Fruit fly (Drosophila melanogaster) whole organism, embryonic: ENCODE results near the gene msd1.

Experiments
- Ada2b ChIP-seq: fragments of 200-800 bp; sonication (Bioruptor generic); IDR thresholded peaks from 2 replicates; pipeline ENCODE4 v1.3.6; 2022; ENCODE audit warnings: missing biosample characterization, missing genetic modification characterization
- CG10959 ChIP-seq: fragments of 200-800 bp; sonication (Bioruptor generic); IDR thresholded peaks from 2 replicates; pipeline ENCODE4 v1.3.6; 2022; ENCODE audit warnings: missing biosample characterization, missing genetic modification characterization
- CG11560 ChIP-seq: fragments of 200-800 bp; sonication (Bioruptor generic); IDR thresholded peaks from 3 replicates; pipeline ENCODE4 v1.3.6; 2022; ENCODE audit warnings: missing biosample characterization, missing genetic modification characterization
- CG12219 ChIP-seq: fragments of 200-800 bp; sonication (Bioruptor generic); optimal IDR thresholded peaks from 3 replicates; lab custom pipeline; 2018; ENCODE audit warnings: missing biosample characterization, mild to moderate bottlenecking, missing genetic modification characterization
- CG12391 ChIP-seq: fragments of 200-800 bp; sonication (Bioruptor generic); optimal IDR thresholded peaks from 3 replicates; lab custom pipeline; 2018; ENCODE audit warnings: missing biosample characterization, mild to moderate bottlenecking, missing genetic modification characterization, moderate library complexity
- CG14014 ChIP-seq: fragments of 200-800 bp; sonication (Bioruptor generic); IDR thresholded peaks from 2 replicates; pipeline ENCODE4 v1.3.6; 2022; ENCODE audit warnings: missing biosample characterization, missing genetic modification characterization
- CG14710 ChIP-seq: fragments of 200-800 bp; sonication (Bioruptor generic); optimal IDR thresholded peaks from 3 replicates; lab custom pipeline; 2019; ENCODE audit warnings: missing biosample characterization, mild to moderate bottlenecking, missing genetic modification characterization, moderate library complexity
- CG14860 ChIP-seq: fragments of 200-800 bp; sonication (Bioruptor generic); IDR thresholded peaks from 3 replicates; pipeline ENCODE4 v1.3.6; 2022; ENCODE audit warnings: missing biosample characterization, missing genetic modification characterization; ENCODE audit not compliant: partially characterized antibody
- CG15011 ChIP-seq: fragments of 200-800 bp; sonication (Bioruptor generic); optimal IDR thresholded peaks from 3 replicates; lab custom pipeline; 2018; ENCODE audit warnings: missing biosample characterization, mild to moderate bottlenecking, missing genetic modification characterization
- CG1647 ChIP-seq: fragments of 200-800 bp; sonication (Bioruptor generic); optimal IDR thresholded peaks from 3 replicates; lab custom pipeline; 2016; ENCODE audit warnings: missing biosample characterization, missing genetic modification characterization
- CG17612 ChIP-seq: fragments of 200-800 bp; sonication (Bioruptor generic); IDR thresholded peaks from 2 replicates; pipeline ENCODE4 v1.3.6; 2022; ENCODE audit warnings: missing biosample characterization, missing genetic modification characterization
- CG18476 ChIP-seq: fragments of 200-800 bp; sonication (Bioruptor generic); optimal IDR thresholded peaks from 2 replicates; lab custom pipeline; 2016; ENCODE audit warnings: missing biosample characterization, mild to moderate bottlenecking, missing genetic modification characterization
- CG18599 ChIP-seq: fragments of 200-800 bp; sonication (Bioruptor generic); optimal IDR thresholded peaks from 3 replicates; lab custom pipeline; 2017; ENCODE audit warnings: missing biosample characterization, missing genetic modification characterization, mild to moderate bottlenecking, moderate library complexity, missing genetic modification reagents
- CG31365 ChIP-seq: fragments of 200-800 bp; sonication (Bioruptor generic); optimal IDR thresholded peaks from 2 replicates; lab custom pipeline; 2018; ENCODE audit warnings: missing biosample characterization, mild to moderate bottlenecking, missing genetic modification characterization
- CG32772 ChIP-seq: fragments of 200-800 bp; sonication (Bioruptor generic); IDR thresholded peaks from 2 replicates; pipeline ENCODE4 v1.3.6; 2022; ENCODE audit warnings: missing biosample characterization, missing genetic modification characterization
- CG3281 ChIP-seq: fragments of 200-800 bp; sonication (Bioruptor generic); optimal IDR thresholded peaks from 3 replicates; lab custom pipeline; 2017; ENCODE audit warnings: missing biosample characterization, mild to moderate bottlenecking, missing genetic modification characterization
- CG34422 ChIP-seq: fragments of 200-800 bp; sonication (Bioruptor generic); IDR thresholded peaks from 3 replicates; pipeline ENCODE4 v1.3.6; 2022; ENCODE audit warnings: missing biosample characterization, missing genetic modification characterization
- CG3726 ChIP-seq: fragments of 200-800 bp; sonication (Bioruptor generic); IDR thresholded peaks from 3 replicates; pipeline ENCODE4, ENCODE4 v1.3.6; 2022; ENCODE audit warnings: missing biosample characterization, missing genetic modification characterization
- CG3838 ChIP-seq: fragments of 200-800 bp; sonication (Bioruptor generic); optimal IDR thresholded peaks from 3 replicates; lab custom pipeline; 2016; ENCODE audit warnings: missing biosample characterization, missing genetic modification characterization
- CG43689 ChIP-seq: fragments of 200-800 bp; sonication (Bioruptor generic); IDR thresholded peaks from 2 replicates; pipeline ENCODE4 v1.3.6; 2022; ENCODE audit warnings: missing biosample characterization, missing genetic modification characterization
- CG6689 ChIP-seq: fragments of 200-800 bp; sonication (Bioruptor generic); IDR thresholded peaks from 2 replicates; pipeline ENCODE4 v1.3.6; 2022; ENCODE audit warnings: missing biosample characterization, missing genetic modification characterization
- CG8290 ChIP-seq, 3 experiments: fragments of 200-800 bp; sonication (Bioruptor generic); optimal IDR thresholded peaks; 2 replicates each; lab custom pipeline; 2016 to 2019; ENCODE audit warnings: missing biosample characterization in 3 of 3, missing genetic modification characterization in 3 of 3, mild to moderate bottlenecking in 2 of 3, moderate library complexity in 1 of 3
- CG9437 ChIP-seq: fragments of 200-800 bp; sonication (Bioruptor generic); optimal IDR thresholded peaks from 2 replicates; lab custom pipeline; 2018; ENCODE audit warnings: missing biosample characterization, mild to moderate bottlenecking, missing genetic modification characterization
- D19A ChIP-seq: fragments of 200-800 bp; optimal IDR thresholded peaks from 3 replicates; lab custom pipeline; 2019; ENCODE audit warnings: missing biosample characterization, mild to moderate bottlenecking, missing genetic modification characterization, moderate library complexity
- D19B ChIP-seq: fragments of 200-800 bp; sonication (Bioruptor generic); optimal IDR thresholded peaks from 2 replicates; lab custom pipeline; 2017; ENCODE audit warnings: missing biosample characterization, mild to moderate bottlenecking, missing genetic modification characterization
- ERR ChIP-seq: fragments of 200-800 bp; sonication (Bioruptor generic); optimal IDR thresholded peaks from 2 replicates; lab custom pipeline; 2016; ENCODE audit warnings: missing biosample characterization, missing genetic modification characterization
- Mes4 ChIP-seq: fragments of 200-800 bp; sonication (Bioruptor generic); optimal IDR thresholded peaks from 2 replicates; lab custom pipeline; 2016; ENCODE audit warnings: missing biosample characterization, missing genetic modification characterization
- Ptx1 ChIP-seq: fragments of 200-800 bp; sonication (Bioruptor generic); IDR thresholded peaks from 2 replicates; pipeline ENCODE4 v1.3.6; 2022; ENCODE audit warnings: missing biosample characterization, missing genetic modification characterization
- Stat92E ChIP-seq, 3 experiments: fragments of >200 bp in 2 of 3; fragments of 200-800 bp in 1 of 3; sonication (Bioruptor generic) in 1 of 3; optimal IDR thresholded peaks; 2 replicates each; lab custom pipeline; 2017 to 2019; ENCODE audit warnings: missing biosample characterization in 3 of 3, missing genetic modification characterization in 3 of 3, mild to moderate bottlenecking in 1 of 3, moderate library complexity in 1 of 3
- Trl ChIP-seq, 3 experiments: fragments of >200 bp in 2 of 3; fragments of 200-800 bp in 1 of 3; sonication (Bioruptor generic) in 1 of 3; optimal IDR thresholded peaks; 2 replicates in 1 of 3; 3 replicates in 2 of 3; lab custom pipeline; 2016 to 2017; ENCODE audit warnings: missing biosample characterization in 1 of 3, missing genetic modification characterization in 1 of 3
- Xbp1 ChIP-seq: fragments of 200-800 bp; sonication (Bioruptor generic); optimal IDR thresholded peaks from 3 replicates; lab custom pipeline; 2016; ENCODE audit warnings: missing biosample characterization, mild to moderate bottlenecking, missing genetic modification characterization
- amos ChIP-seq: fragments of 200-800 bp; sonication (Bioruptor generic); IDR thresholded peaks from 2 replicates; pipeline ENCODE4 v1.3.6; 2022; ENCODE audit warnings: missing biosample characterization, missing genetic modification characterization; ENCODE audit not compliant: partially characterized antibody
- chif ChIP-seq, 2 experiments: fragments of 200-800 bp; sonication (Bioruptor generic); optimal IDR thresholded peaks; 3 replicates each; lab custom pipeline; 2016; ENCODE audit warnings: missing biosample characterization in 2 of 2, missing genetic modification characterization in 2 of 2
- chinmo ChIP-seq: fragments of 200-800 bp; sonication (Bioruptor generic); IDR thresholded peaks from 4 replicates; pipeline ENCODE4 v1.3.6; 2022; ENCODE audit warnings: missing biosample characterization, missing genetic modification characterization; ENCODE audit not compliant: partially characterized antibody
- dmrt99B ChIP-seq: fragments of 200-800 bp; sonication (Bioruptor generic); optimal IDR thresholded peaks from 2 replicates; lab custom pipeline; 2018; ENCODE audit warnings: missing biosample characterization, mild to moderate bottlenecking, missing genetic modification characterization, moderate library complexity
- esg ChIP-seq: fragments of 200-800 bp; sonication (Bioruptor generic); conservative IDR thresholded peaks from 2 replicates; pipeline ENCODE4 v1.3.6; 2022; ENCODE audit warnings: missing biosample characterization, missing genetic modification characterization
- grn ChIP-seq: fragments of 200-800 bp; sonication (Bioruptor generic); optimal IDR thresholded peaks from 3 replicates; lab custom pipeline; 2017; ENCODE audit warnings: missing biosample characterization, missing genetic modification characterization
- hth ChIP-seq: fragments of >200 bp; optimal IDR thresholded peaks from 2 replicates; lab custom pipeline; 2017; ENCODE audit warnings: inconsistent platforms
- lbe ChIP-seq: fragments of 200-800 bp; sonication (Bioruptor generic); optimal IDR thresholded peaks from 2 replicates; lab custom pipeline; 2016; ENCODE audit warnings: missing biosample characterization, mild to moderate bottlenecking, missing genetic modification characterization
- nau ChIP-seq: fragments of 200-800 bp; sonication (Bioruptor generic); optimal IDR thresholded peaks from 3 replicates; lab custom pipeline; 2017; ENCODE audit warnings: missing biosample characterization, mild to moderate bottlenecking, missing genetic modification characterization, missing genetic modification reagents
- nom ChIP-seq: fragments of 200-800 bp; sonication (Bioruptor generic); optimal IDR thresholded peaks from 2 replicates; lab custom pipeline; 2017; ENCODE audit warnings: missing biosample characterization, missing genetic modification characterization, mild to moderate bottlenecking, moderate library complexity, missing genetic modification reagents
- odd ChIP-seq: fragments of 200-800 bp; sonication (Bioruptor generic); optimal IDR thresholded peaks from 2 replicates; lab custom pipeline; 2017; ENCODE audit warnings: missing biosample characterization, mild to moderate bottlenecking, missing genetic modification characterization
- onecut ChIP-seq: fragments of 200-800 bp; sonication (Bioruptor generic); IDR thresholded peaks from 2 replicates; pipeline ENCODE4 v1.3.6; 2022; ENCODE audit warnings: missing biosample characterization, missing genetic modification characterization
- sob ChIP-seq: fragments of 200-800 bp; sonication (Bioruptor generic); IDR thresholded peaks from 2 replicates; pipeline ENCODE4 v1.3.6; 2022; ENCODE audit warnings: missing biosample characterization, missing genetic modification characterization
- tx ChIP-seq: fragments of 200-800 bp; sonication (Bioruptor generic); optimal IDR thresholded peaks from 2 replicates; lab custom pipeline; 2016; ENCODE audit warnings: missing biosample characterization, missing genetic modification characterization
- vnd ChIP-seq: fragments of 200-800 bp; sonication (Bioruptor generic); IDR thresholded peaks from 3 replicates; pipeline ENCODE4 v1.3.6; 2022; ENCODE audit warnings: missing biosample characterization, missing genetic modification characterization; ENCODE audit not compliant: partially characterized antibody
- wdn ChIP-seq: fragments of 200-800 bp; sonication (Bioruptor generic); IDR thresholded peaks from 2 replicates; pipeline ENCODE4 v1.3.6; 2022; ENCODE audit warnings: missing biosample characterization, missing genetic modification characterization

Gene msd1

DNA sequence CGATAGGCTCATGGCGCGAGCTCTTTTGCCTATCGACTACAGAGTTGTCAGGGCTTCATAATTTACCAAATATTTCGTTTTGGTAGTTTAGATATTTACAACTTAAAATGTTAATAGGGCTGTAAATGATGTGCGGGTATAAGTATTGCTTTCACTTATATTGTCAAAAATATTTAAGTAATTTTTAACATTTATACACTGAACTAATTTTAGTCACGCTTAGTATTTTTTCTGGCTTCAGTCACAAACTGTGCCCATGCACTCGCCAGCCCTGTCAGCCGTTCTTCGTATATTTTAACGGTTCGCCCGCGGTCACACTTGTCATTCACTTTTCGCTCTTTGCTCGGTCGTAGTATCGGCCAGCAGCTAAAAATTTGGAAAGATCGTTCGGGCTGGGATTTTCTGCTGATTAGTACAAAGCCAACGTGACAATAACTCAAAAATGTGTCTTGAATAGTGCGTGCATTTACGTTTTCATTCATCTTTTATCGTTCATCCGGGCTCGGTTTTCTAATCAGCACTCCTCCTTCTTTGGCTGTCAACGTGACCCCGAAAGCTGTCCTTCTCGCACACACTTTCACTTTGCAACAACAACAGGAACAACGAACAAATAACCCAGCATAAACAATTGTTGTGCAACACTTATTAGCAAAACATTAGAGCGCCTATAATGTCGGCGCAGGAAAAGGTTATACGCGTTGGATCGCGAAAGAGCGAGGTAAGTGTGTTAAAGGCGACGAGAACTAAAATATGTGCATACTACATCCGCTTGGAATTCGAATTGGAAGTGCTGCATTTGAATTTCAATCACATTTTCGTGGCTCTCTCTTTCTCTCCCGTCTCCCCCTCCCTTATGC, 3.3 kb downstream of the msd1 start, which contains the start of the genes Hmbs and CG2211 (continued):
- TF ChIP-seq CG12219, result peak; percentile 68
- TF ChIP-seq wdn, result peak; percentile 58
- peak; percentile 78 for TF ChIP-seq CG3838 (GFP tag; lab: Kevin White, UChicago)
- peak; percentile 72 for TF ChIP-seq onecut (GFP tag; lab: Robert Waterston, UW)
- peak in 1 of 3 experiments; percentile 60 for TF ChIP-seq Stat92E (GFP tag; optimal IDR thresholded peaks at IDR 0.05; lab: Kevin White, UChicago)
- no peak for TF ChIP-seq nau (GFP tag; lab: Kevin White, UChicago)
- TF ChIP-seq CG31365 (tag; lab: Kevin White, UChicago), result peak; percentile 25
- peak; percentile 29 for TF ChIP-seq nom (GFP tag; lab: Kevin White, UChicago)
- TF ChIP-seq Mes4 (GFP tag; lab: Kevin White, UChicago), result peak; percentile 87
- no peak for TF ChIP-seq CG43689 (GFP tag; lab: Robert Waterston, UW)
- TF ChIP-seq hth, result no peak
- peak; percentile 59; the same call in 1 of the 2 replicates for TF ChIP-seq CG17612 (GFP tag; lab: Robert Waterston, UW)
- TF ChIP-seq chinmo (GFP tag; lab: Robert Waterston, UW), result 0 out of 4 replicates have a peak, but pooled peaks have one; percentile 39
- peak; percentile 50 for TF ChIP-seq amos (GFP tag; lab: Robert Waterston, UW)
- TF ChIP-seq CG6689, result peak; percentile 80
- TF ChIP-seq lbe (GFP tag; lab: Kevin White, UChicago), result peak; percentile 86
- TF ChIP-seq CG15011 (GFP tag; lab: Kevin White, UChicago), result peak; percentile 69
- peak; percentile 73 for TF ChIP-seq CG32772 (GFP tag; lab: Robert Waterston, UW)
- TF ChIP-seq grn (GFP tag; lab: Kevin White, UChicago), result peak; percentile 32
- peak; percentile 81 for TF ChIP-seq CG1647
- peak; percentile 91 for TF ChIP-seq CG18599
- TF ChIP-seq CG34422 (GFP tag; lab: Robert Waterston, UW), result peak; percentile 88
- peak; percentile 70 for TF ChIP-seq CG8290 (GFP tag; optimal IDR thresholded peaks at IDR 0.05; lab: Kevin White, UChicago)
- peak; percentile 58 to 88 for TF ChIP-seq CG8290 (tag; optimal IDR thresholded peaks at IDR 0.05; lab: Kevin White, UChicago)
- TF ChIP-seq D19A (tag; lab: Kevin White, UChicago), result peak; percentile 73
- TF ChIP-seq Trl (optimal IDR thresholded peaks at IDR 0.05; lab: Kevin White, UChicago), result no peak
- peak; percentile 89 for TF ChIP-seq Trl (GFP tag; optimal IDR thresholded peaks at IDR 0.05; lab: Kevin White, UChicago)
- TF ChIP-seq CG9437, result peak; percentile 34
- peak; percentile 87 for TF ChIP-seq CG14014
- no peak for TF ChIP-seq CG14860 (GFP tag; lab: Robert Waterston, UW)
- no peak for TF ChIP-seq dmrt99B (tag; lab: Kevin White, UChicago)
- peak; percentile 95 for TF ChIP-seq CG14710
- peak; percentile 81 to 93 for TF ChIP-seq chif (GFP tag; optimal IDR thresholded peaks at IDR 0.05; lab: Kevin White, UChicago)
- TF ChIP-seq CG3726 (GFP tag; lab: Robert Waterston, UW), result peak; percentile 74; the same call in 2 of the 3 replicates
- peak; percentile 87 for TF ChIP-seq CG18476 (GFP tag; lab: Kevin White, UChicago)
- TF ChIP-seq D19B (GFP tag; lab: Kevin White, UChicago), result peak; percentile 63
- TF ChIP-seq CG11560 (tag; lab: Robert Waterston, UW), result peak; percentile 74; the same call in 2 of the 3 replicates
- peak; percentile 73 for TF ChIP-seq ERR
- no peak for TF ChIP-seq vnd (GFP tag; lab: Robert Waterston, UW)
- peak; percentile 67 for TF ChIP-seq CG10959 (GFP tag; lab: Robert Waterston, UW)
- peak; percentile 90 for TF ChIP-seq sob (GFP tag; lab: Robert Waterston, UW)
- TF ChIP-seq Ada2b (GFP tag; lab: Robert Waterston, UW), result peak; percentile 83
- TF ChIP-seq Ptx1 (GFP tag; lab: Robert Waterston, UW), result peak; percentile 87
- TF ChIP-seq esg (GFP tag; lab: Robert Waterston, UW), result peak; percentile 75
- peak; percentile 86 for TF ChIP-seq CG3281 (GFP tag; lab: Kevin White, UChicago)
- peak; percentile 91 for TF ChIP-seq Xbp1
- TF ChIP-seq tx (GFP tag; lab: Kevin White, UChicago), result peak; percentile 87
- TF ChIP-seq odd, result peak; percentile 37
- peak; percentile 94 for TF ChIP-seq CG12391 (tag; lab: Kevin White, UChicago)
